Worm (Caenorhabditis elegans): Measurements from ENCODE around the gene fbxa-215.

The fbxa-215 gene

DNA sequence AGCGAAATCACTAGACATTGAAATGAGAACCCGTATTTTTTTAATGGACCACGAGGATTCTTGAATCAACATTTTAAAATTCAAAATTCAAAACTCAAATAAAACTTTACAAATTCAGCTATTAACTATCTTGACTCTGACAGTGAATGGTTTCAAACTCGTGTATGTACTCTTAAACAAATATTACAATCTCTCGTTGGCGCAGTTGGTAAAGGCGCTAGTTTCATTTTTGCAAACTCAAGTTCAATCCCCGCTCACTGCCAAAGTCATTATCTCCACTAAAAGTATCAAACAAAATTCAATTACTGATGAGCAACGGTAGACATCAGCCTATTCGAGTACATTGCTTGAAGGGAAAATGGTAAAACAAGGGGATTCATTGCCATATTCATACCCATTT is 34.8 kb upstream of the fbxa-215 start (continued):
- no peak for TF ChIP-seq ZK546.5 (tag; optimal IDR thresholded peaks at IDR 0.05)
- TF ChIP-seq madf-9 (GFP tag; conservative IDR thresholded peaks at IDR 0.05) = 0 out of 2 replicates have a peak, but pooled peaks have one; percentile 49
- no peak for TF ChIP-seq egl-43 (GFP tag; IDR thresholded peaks at IDR 0.05)
- TF ChIP-seq lin-39 (tag; optimal IDR thresholded peaks at IDR 0.05) = no peak
- no peak for TF ChIP-seq spr-1 (tag; optimal IDR thresholded peaks at IDR 0.05)
- TF ChIP-seq ztf-11 (tag; optimal IDR thresholded peaks at IDR 0.05) = no peak
- no peak for TF ChIP-seq Y75B8A.6 (GFP tag; IDR thresholded peaks at IDR 0.05)
- no peak for TF ChIP-seq lin-13 (GFP tag; optimal IDR thresholded peaks at IDR 0.05)
- TF ChIP-seq egl-27 (tag; optimal IDR thresholded peaks at IDR 0.05) = no peak
- TF ChIP-seq sdz-12 (GFP tag; optimal IDR thresholded peaks at IDR 0.05) = no peak
- TF ChIP-seq daf-12 (tag; optimal IDR thresholded peaks at IDR 0.05) = no peak
- no peak for TF ChIP-seq hlh-11 (tag; optimal IDR thresholded peaks at IDR 0.05)
- TF ChIP-seq pqm-1 (tag; optimal IDR thresholded peaks at IDR 0.05) = no peak
- TF ChIP-seq F49E8.2 (tag; optimal IDR thresholded peaks at IDR 0.05; ENCODE audit: borderline replicate concordance) = no peak
- 0 out of 2 replicates have a peak, but pooled peaks have one; percentile 58 for TF ChIP-seq F44E2.7 (GFP tag; IDR thresholded peaks at IDR 0.05)
- 0 out of 2 replicates have a peak, but pooled peaks have one; percentile 11 for TF ChIP-seq zfp-3 (GFP tag; conservative IDR thresholded peaks at IDR 0.05)
- no peak for TF ChIP-seq daf-8 (GFP tag; IDR thresholded peaks at IDR 0.05)
- no peak for TF ChIP-seq duxl-1 (tag; optimal IDR thresholded peaks at IDR 0.05; ENCODE audit: poor library complexity)
- no peak for TF ChIP-seq lin-1 (GFP tag; IDR thresholded peaks at IDR 0.05)
- TF ChIP-seq madf-5 (GFP tag; IDR thresholded peaks at IDR 0.05) = peak; percentile 26 to 45; a peak in 1 of 4 replicates
- TF ChIP-seq php-3 (GFP tag; IDR thresholded peaks at IDR 0.05) = no peak
- TF ChIP-seq Y5F2A.4 (GFP tag; optimal IDR thresholded peaks at IDR 0.05) = peak; percentile 42
- TF ChIP-seq mep-1 (tag; optimal IDR thresholded peaks at IDR 0.05) = no peak
- peak; percentile 58 for TF ChIP-seq lin-38 (GFP tag; IDR thresholded peaks at IDR 0.05)
- TF ChIP-seq hif-1 (tag; optimal IDR thresholded peaks at IDR 0.05) = no peak
- TF ChIP-seq nhr-102 (tag; optimal IDR thresholded peaks at IDR 0.05) = no peak
- no peak for TF ChIP-seq ceh-62 (tag; optimal IDR thresholded peaks at IDR 0.05)
- TF ChIP-seq F10B5.3 (tag; optimal IDR thresholded peaks at IDR 0.05) = no peak
- TF ChIP-seq aly-2 (tag; optimal IDR thresholded peaks at IDR 0.05) = no peak
- TF ChIP-seq mdl-1 (tag; optimal IDR thresholded peaks at IDR 0.05) = no peak
- TF ChIP-seq T20F7.1 (GFP tag; optimal IDR thresholded peaks at IDR 0.05) = no peak
- no peak for TF ChIP-seq tra-1 (GFP tag; IDR thresholded peaks at IDR 0.05)
- no peak for TF ChIP-seq ama-1 (optimal IDR thresholded peaks at IDR 0.05)
- no peak for TF ChIP-seq T26A8.4 (GFP tag; IDR thresholded peaks at IDR 0.05)
- TF ChIP-seq Y48G9A.11 (GFP tag; IDR thresholded peaks at IDR 0.05) = 0 out of 2 replicates have a peak, but pooled peaks have one; percentile 55
- TF ChIP-seq hlh-30 (tag; optimal IDR thresholded peaks at IDR 0.05; ENCODE audit: insufficient read depth) = no peak
- no peak for TF ChIP-seq ZK337.2 (GFP tag; IDR thresholded peaks at IDR 0.05)
- no peak for TF ChIP-seq unc-39 (tag; optimal IDR thresholded peaks at IDR 0.05)
- no peak for TF ChIP-seq nhr-111 (GFP tag; optimal IDR thresholded peaks at IDR 0.05)
- TF ChIP-seq dmd-8 (GFP tag; IDR thresholded peaks at IDR 0.05) = peak; percentile 74; the same call in 1 of the 2 replicates
- no peak for TF ChIP-seq nhr-11 (tag; optimal IDR thresholded peaks at IDR 0.05)
- TF ChIP-seq Y105C5A.15 (GFP tag; IDR thresholded peaks at IDR 0.05) = no peak
- TF ChIP-seq zip-11 (GFP tag; IDR thresholded peaks at IDR 0.05) = no peak
- no peak for TF ChIP-seq zag-1 (tag; optimal IDR thresholded peaks at IDR 0.05)
- no peak for TF ChIP-seq nhr-28 (tag; optimal IDR thresholded peaks at IDR 0.05)
- peak; percentile 63; the same call in 1 of the 2 replicates for TF ChIP-seq vab-7 (GFP tag; IDR thresholded peaks at IDR 0.05)
- no peak for TF ChIP-seq zfp-2 (tag; optimal IDR thresholded peaks at IDR 0.05)
